Worm (Caenorhabditis elegans): Measurements from ENCODE around the gene str-94.

str-94 gene

ce11 chrV:9243171-9243996 lies 5.7 kb downstream of the str-94 start, which contains the start of gene glo-4 (continued):
- TF ChIP-seq dpl-1 (GFP tag; optimal IDR thresholded peaks at IDR 0.05) = peak; percentile 80
- TF ChIP-seq F26F4.8 (GFP tag; conservative IDR thresholded peaks at IDR 0.05) = no peak
- no peak for TF ChIP-seq egl-43 (GFP tag; IDR thresholded peaks at IDR 0.05)
- peak; percentile 81 for TF ChIP-seq mes-2 (tag; optimal IDR thresholded peaks at IDR 0.05; ENCODE audit: poor library complexity, severe bottlenecking)
- TF ChIP-seq egl-27 (tag; optimal IDR thresholded peaks at IDR 0.05) = no peak
- no peak for TF ChIP-seq ces-1 (GFP tag; optimal IDR thresholded peaks at IDR 0.05)
- TF ChIP-seq hlh-11 (tag; optimal IDR thresholded peaks at IDR 0.05) = peak; percentile 78
- TF ChIP-seq nhr-76 (tag; optimal IDR thresholded peaks at IDR 0.05) = no peak
- TF ChIP-seq ztf-11 (tag; optimal IDR thresholded peaks at IDR 0.05) = no peak
- no peak for TF ChIP-seq spr-1 (tag; optimal IDR thresholded peaks at IDR 0.05)
- TF ChIP-seq pha-4 (GFP tag; IDR thresholded peaks at IDR 0.05) = no peak
- TF ChIP-seq pha-4 (tag; optimal IDR thresholded peaks at IDR 0.05) = no peak
- no peak for TF ChIP-seq zag-1 (tag; optimal IDR thresholded peaks at IDR 0.05)
- TF ChIP-seq lin-1 (GFP tag; IDR thresholded peaks at IDR 0.05) = no peak
- no peak for TF ChIP-seq cey-2 (tag; optimal IDR thresholded peaks at IDR 0.05; ENCODE audit: borderline replicate concordance, insufficient read depth)
- TF ChIP-seq lin-29 (GFP tag; IDR thresholded peaks at IDR 0.05) = no peak
- no peak for TF ChIP-seq php-3 (GFP tag; IDR thresholded peaks at IDR 0.05)
- no peak for TF ChIP-seq aly-2 (tag; optimal IDR thresholded peaks at IDR 0.05)
- peak; percentile 66 for TF ChIP-seq pqm-1 (tag; optimal IDR thresholded peaks at IDR 0.05)
- no peak for TF ChIP-seq daf-19 (GFP tag; conservative IDR thresholded peaks at IDR 0.05)
- no peak for TF ChIP-seq Y48G9A.11 (GFP tag; IDR thresholded peaks at IDR 0.05)
- no peak for TF ChIP-seq ztf-7 (tag; optimal IDR thresholded peaks at IDR 0.05)
- TF ChIP-seq dmd-9 (GFP tag; IDR thresholded peaks at IDR 0.05) = no peak
- no peak for TF ChIP-seq ceh-32 (tag; optimal IDR thresholded peaks at IDR 0.05; ENCODE audit: poor library complexity)
- TF ChIP-seq unc-130 (GFP tag; optimal IDR thresholded peaks at IDR 0.05) = no peak
- TF ChIP-seq ceh-20 (GFP tag; IDR thresholded peaks at IDR 0.05) = no peak
- no peak for TF ChIP-seq nhr-237 (tag; optimal IDR thresholded peaks at IDR 0.05)
- no peak for TF ChIP-seq lin-13 (GFP tag; optimal IDR thresholded peaks at IDR 0.05)
- TF ChIP-seq mdl-1 (tag; optimal IDR thresholded peaks at IDR 0.05) = no peak
- no peak for TF ChIP-seq mxl-3 (GFP tag; optimal IDR thresholded peaks at IDR 0.05)
- no peak for TF ChIP-seq zfp-2 (tag; optimal IDR thresholded peaks at IDR 0.05)
- TF ChIP-seq rbr-2 (tag; optimal IDR thresholded peaks at IDR 0.05) = peak; percentile 77
- TF ChIP-seq nhr-28 (tag; optimal IDR thresholded peaks at IDR 0.05) = peak; percentile 56
- TF ChIP-seq T20F7.1 (GFP tag; optimal IDR thresholded peaks at IDR 0.05) = peak; percentile 70
- TF ChIP-seq nhr-41 (GFP tag; IDR thresholded peaks at IDR 0.05) = no peak
- TF ChIP-seq hmg-1.1 (GFP tag; IDR thresholded peaks at IDR 0.05) = peak; percentile 45; the same call in 1 of the 2 replicates
- no peak for TF ChIP-seq lir-3 (tag; optimal IDR thresholded peaks at IDR 0.05)
- TF ChIP-seq ceh-62 (tag; optimal IDR thresholded peaks at IDR 0.05) = no peak
- TF ChIP-seq mxl-2 (GFP tag; conservative IDR thresholded peaks at IDR 0.05) = no peak
- no peak for TF ChIP-seq sdz-12 (GFP tag; optimal IDR thresholded peaks at IDR 0.05)
- no peak for TF ChIP-seq zip-11 (GFP tag; IDR thresholded peaks at IDR 0.05)
- TF ChIP-seq ceh-44 (GFP tag; IDR thresholded peaks at IDR 0.05) = no peak
- peak; percentile 51 to 87 for TF ChIP-seq lsy-2 (tag; optimal IDR thresholded peaks at IDR 0.05)
- peak; percentile 6 for TF ChIP-seq nhr-6 (tag; optimal IDR thresholded peaks at IDR 0.05)
- TF ChIP-seq F49E8.2 (tag; optimal IDR thresholded peaks at IDR 0.05; ENCODE audit: borderline replicate concordance) = no peak
- no peak for TF ChIP-seq daf-16 (GFP tag; optimal IDR thresholded peaks at IDR 0.05)
- peak; percentile 1 for TF ChIP-seq daf-16 (tag; optimal IDR thresholded peaks at IDR 0.05)
- TF ChIP-seq fkh-10 (GFP tag; optimal IDR thresholded peaks at IDR 0.05) = peak; percentile 96
- TF ChIP-seq aha-1 (tag) = peak; percentile 69
- TF ChIP-seq D1046.2 (GFP tag; IDR thresholded peaks at IDR 0.05) = no peak
- no peak for TF ChIP-seq hif-1 (tag; optimal IDR thresholded peaks at IDR 0.05)
